Fruit fly (Drosophila melanogaster): ENCODE results near the gene Nepl11.
A peak's percentile ranks its signal among the peaks of the same experiment; 100 is the strongest.

The Nepl11 gene

dm6 chr3R:4319507-4320138 is 25.0 kb upstream of the Nepl11 start, which contains the start of gene CG9795 (continued):
- TF ChIP-seq CG9609 (GFP tag; optimal IDR thresholded peaks at IDR 0.05) (peak; percentile 27), sd (tag; optimal IDR thresholded peaks at IDR 0.05) (no peak), nerfin-1 (tag; optimal IDR thresholded peaks at IDR 0.05) (no peak), ham (GFP tag; IDR thresholded peaks at IDR 0.05) (no peak), dati (GFP tag; IDR thresholded peaks at IDR 0.05) (no peak), CG34376 (GFP tag; optimal IDR thresholded peaks at IDR 0.05) (peak; percentile 27), hkb (optimal IDR thresholded peaks at IDR 0.05) (no peak), hkb (GFP tag; IDR thresholded peaks at IDR 0.05) (peak; percentile 75), NC2β (GFP tag; optimal IDR thresholded peaks at IDR 0.05) (no peak), HLH3B (GFP tag; IDR thresholded peaks at IDR 0.05) (no peak), lab (GFP tag; optimal IDR thresholded peaks at IDR 0.05) (no peak), sc (optimal IDR thresholded peaks at IDR 0.05) (no peak), sc (GFP tag; optimal IDR thresholded peaks at IDR 0.05) (no peak), Myb (GFP tag; optimal IDR thresholded peaks at IDR 0.05) (peak; percentile 59), Rx (GFP tag; IDR thresholded peaks at IDR 0.05) (no peak), Ptx1 (GFP tag; IDR thresholded peaks at IDR 0.05) (no peak), CG16863 (GFP tag; optimal IDR thresholded peaks at IDR 0.05) (peak; percentile 21), BEAF-32 (GFP tag; optimal IDR thresholded peaks at IDR 0.05) (peak; percentile 80), ase (GFP tag; IDR thresholded peaks at IDR 0.05) (no peak), CG6854 (GFP tag; optimal IDR thresholded peaks at IDR 0.05) (peak; percentile 20), CG10267 (tag; optimal IDR thresholded peaks at IDR 0.05) (peak; percentile 38), Eip74EF (GFP tag; optimal IDR thresholded peaks at IDR 0.05) (peak in 1 of 2 experiments; percentile 49), pum (GFP tag; optimal IDR thresholded peaks at IDR 0.05) (peak; percentile 4), E2f2 (GFP tag; IDR thresholded peaks at IDR 0.05) (peak; percentile 55), CG16779 (GFP tag; IDR thresholded peaks at IDR 0.05) (no peak), CG8765 (GFP tag; IDR thresholded peaks at IDR 0.05) (no peak), ewg (GFP tag; optimal IDR thresholded peaks at IDR 0.05) (no peak), CG14965 (GFP tag; optimal IDR thresholded peaks at IDR 0.05; ENCODE audit: borderline replicate concordance) (no peak), Dad (GFP tag; optimal IDR thresholded peaks at IDR 0.05) (no peak), insv (GFP tag; optimal IDR thresholded peaks at IDR 0.05) (no peak), sna (GFP tag; IDR thresholded peaks at IDR 0.05; ENCODE audit: partially characterized antibody) (peak; percentile 89), lmd (GFP tag; IDR thresholded peaks at IDR 0.05) (peak; percentile 11; the same call in 1 of the 2 replicates), CG16813 (GFP tag; IDR thresholded peaks at IDR 0.05; ENCODE audit: partially characterized antibody) (peak; percentile 89), CG14050 (GFP tag; IDR thresholded peaks at IDR 0.05) (no peak), chinmo (GFP tag; IDR thresholded peaks at IDR 0.05; ENCODE audit: partially characterized antibody) (peak; percentile 94; the same call in 3 of the 4 replicates), pita (GFP tag; optimal IDR thresholded peaks at IDR 0.05) (no peak), row (GFP tag; IDR thresholded peaks at IDR 0.05) (peak; percentile 57), CG8924 (tag; optimal IDR thresholded peaks at IDR 0.05) (no peak), rib (GFP tag; IDR thresholded peaks at IDR 0.05) (no peak), CG7372 (GFP tag; IDR thresholded peaks at IDR 0.05) (no peak), gce (GFP tag; IDR thresholded peaks at IDR 0.05) (no peak), CG1832 (GFP tag; optimal IDR thresholded peaks at IDR 0.05) (no peak), Nf-YB (GFP tag; optimal IDR thresholded peaks at IDR 0.05) (no peak), dimm (GFP tag; IDR thresholded peaks at IDR 0.05) (no peak), Meics (GFP tag; optimal IDR thresholded peaks at IDR 0.05) (peak; percentile 37), Hr3 (GFP tag; optimal IDR thresholded peaks at IDR 0.05) (peak; percentile 55), org-1 (GFP tag; optimal IDR thresholded peaks at IDR 0.05) (no peak), psq (GFP tag; optimal IDR thresholded peaks at IDR 0.05) (no peak), Ets97D (GFP tag; optimal IDR thresholded peaks at IDR 0.05) (peak; percentile 75), CG31365 (tag; optimal IDR thresholded peaks at IDR 0.05) (no peak), slp2 (GFP tag; optimal IDR thresholded peaks at IDR 0.05) (no peak)

Measured in whole organism, embryonic.